Fruit fly (Drosophila melanogaster): ENCODE results near the gene CG10098.

DNA sequence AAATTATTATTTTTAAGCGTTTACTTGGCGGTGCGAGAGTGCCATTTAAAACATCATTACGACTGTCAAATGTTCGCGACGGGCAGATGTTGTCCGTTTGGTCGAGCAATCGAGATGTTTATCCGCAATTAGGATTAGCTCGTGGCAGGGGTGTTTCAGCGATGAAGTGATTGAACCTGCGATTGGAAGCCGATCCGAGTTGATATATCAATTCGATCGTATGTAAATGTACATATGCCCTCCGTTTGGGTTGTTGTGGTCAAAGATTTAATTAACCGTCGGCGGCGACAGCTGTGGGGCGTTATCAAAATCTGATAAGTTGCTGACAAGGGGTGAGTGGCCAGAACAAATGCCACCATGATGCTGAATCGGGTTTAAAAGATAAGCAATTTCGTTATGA lies 18.2 kb downstream of the CG10098 start:
- TF ChIP-seq Meics (GFP tag; optimal IDR thresholded peaks at IDR 0.05) = no peak
- TF ChIP-seq tll (GFP tag; optimal IDR thresholded peaks at IDR 0.05) = no peak
- no peak for TF ChIP-seq Abd-B (GFP tag; optimal IDR thresholded peaks at IDR 0.05)
- TF ChIP-seq Vsx1 (GFP tag; optimal IDR thresholded peaks at IDR 0.05) = no peak
- no peak for TF ChIP-seq Hr51 (GFP tag; optimal IDR thresholded peaks at IDR 0.05)
- TF ChIP-seq Nf-YC (tag; optimal IDR thresholded peaks at IDR 0.05) = no peak
- no peak for TF ChIP-seq CG11696 (GFP tag; IDR thresholded peaks at IDR 0.05)
- no peak for TF ChIP-seq CG15073 (GFP tag; optimal IDR thresholded peaks at IDR 0.05)
- no peak for TF ChIP-seq CG43689 (GFP tag; IDR thresholded peaks at IDR 0.05)
